Fruit fly (Drosophila melanogaster) whole organism, pupa: Measurements from ENCODE around the gene Nup154.
A peak's percentile ranks its signal among the peaks of the same experiment; 100 is the strongest.

Experiments
- CG13204 ChIP-seq: fragments of 200-800 bp; sonication (Bioruptor generic); optimal IDR thresholded peaks from 2 replicates; lab custom pipeline; 2018; ENCODE audit warnings: missing biosample characterization, mild to moderate bottlenecking, missing genetic modification characterization, moderate library complexity
- CG14655 ChIP-seq: fragments of 200-800 bp; sonication (Bioruptor generic); optimal IDR thresholded peaks from 3 replicates; lab custom pipeline; 2017; ENCODE audit warnings: mild to moderate bottlenecking, missing biosample characterization, missing genetic modification reagents, missing genetic modification characterization
- CG15710 ChIP-seq: fragments of 200-800 bp; sonication (Bioruptor generic); optimal IDR thresholded peaks from 2 replicates; lab custom pipeline; 2018; ENCODE audit warnings: missing biosample characterization, mild to moderate bottlenecking, missing genetic modification characterization, moderate library complexity
- CG17806 ChIP-seq: fragments of 200-800 bp; sonication (Bioruptor generic); optimal IDR thresholded peaks from 2 replicates; lab custom pipeline; 2018; ENCODE audit warnings: missing biosample characterization, mild to moderate bottlenecking, missing genetic modification characterization, moderate library complexity
- CG32121 ChIP-seq: fragments of 200-800 bp; sonication (Bioruptor generic); IDR thresholded peaks from 2 replicates; pipeline ENCODE4 v1.3.6; 2022; ENCODE audit warnings: missing biosample characterization, missing genetic modification characterization
- CG4496 ChIP-seq: fragments of 200-800 bp; sonication (Bioruptor generic); IDR thresholded peaks from 3 replicates; pipeline ENCODE4 v1.3.6; 2022; ENCODE audit warnings: missing biosample characterization, missing genetic modification characterization
- CG8159 ChIP-seq: fragments of 200-800 bp; sonication (Bioruptor generic); optimal IDR thresholded peaks from 3 replicates; lab custom pipeline; 2018; ENCODE audit warnings: missing biosample characterization, mild to moderate bottlenecking, missing genetic modification characterization, moderate library complexity
- D1 ChIP-seq: fragments of 200-800 bp; sonication (Bioruptor generic); optimal IDR thresholded peaks from 2 replicates; lab custom pipeline; 2018; ENCODE audit warnings: missing biosample characterization, mild to moderate bottlenecking, missing genetic modification characterization, moderate library complexity
- Pif1B ChIP-seq: fragments of 200-800 bp; sonication (Bioruptor generic); optimal IDR thresholded peaks from 3 replicates; lab custom pipeline; 2016; ENCODE audit warnings: missing biosample characterization, missing genetic modification characterization
- Snoo ChIP-seq: fragments of 200-800 bp; sonication (Bioruptor generic); optimal IDR thresholded peaks from 3 replicates; lab custom pipeline; 2017; ENCODE audit warnings: missing biosample characterization, mild to moderate bottlenecking, missing genetic modification characterization, inconsistent platforms
- gl ChIP-seq: fragments of 200-800 bp; sonication (Bioruptor generic); optimal IDR thresholded peaks from 2 replicates; lab custom pipeline; 2018; ENCODE audit warnings: missing biosample characterization, mild to moderate bottlenecking, missing genetic modification characterization
- rn ChIP-seq: fragments of 200-800 bp; sonication (Bioruptor generic); IDR thresholded peaks from 2 replicates; pipeline ENCODE4 v1.3.6; 2022; ENCODE audit warnings: missing biosample characterization, missing genetic modification characterization

DNA sequence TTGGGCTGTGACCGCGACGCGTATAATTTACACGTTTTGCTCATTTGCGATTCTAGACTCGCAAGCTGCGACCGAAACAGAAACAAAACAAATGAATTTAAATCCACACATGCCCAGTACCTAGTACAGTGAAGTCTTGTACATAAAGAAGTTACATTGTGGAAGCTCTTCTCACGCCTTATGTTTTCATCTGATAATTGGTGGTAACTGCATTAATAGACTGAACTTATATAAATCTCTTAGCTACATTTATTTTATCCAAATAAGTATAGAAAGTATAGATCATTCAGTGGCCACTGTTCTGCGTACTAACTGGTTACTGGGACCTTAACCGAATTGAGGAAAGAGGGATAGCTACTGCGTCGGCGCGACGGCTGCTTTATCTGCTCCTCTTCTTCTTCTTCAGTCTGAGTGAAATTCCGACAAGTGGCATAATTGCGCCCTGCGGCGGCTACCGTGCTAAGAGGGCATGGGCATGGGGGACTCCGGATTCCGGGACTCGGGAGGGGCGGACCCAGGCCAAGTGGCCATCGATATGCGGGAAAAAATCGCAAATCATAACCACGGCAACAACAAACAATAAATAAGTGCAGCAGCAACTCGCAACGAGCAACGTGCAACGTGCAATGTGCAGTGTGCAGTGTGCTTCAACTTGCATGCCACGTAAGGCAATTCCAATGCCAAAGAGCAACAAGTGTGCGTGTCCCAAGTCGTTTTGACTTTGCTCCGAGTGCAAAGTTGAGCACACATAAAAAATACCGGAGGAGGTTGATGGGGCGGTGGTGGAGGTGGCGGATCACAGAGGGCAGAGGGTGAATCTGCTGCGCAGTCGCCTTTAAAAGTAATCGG is 47.2 kb downstream of the Nup154 start:
- no peak for TF ChIP-seq Snoo (tag; lab: Kevin White, UChicago)
- no peak for TF ChIP-seq rn (GFP tag; lab: Robert Waterston, UW)
- peak; percentile 29 for TF ChIP-seq CG17806
- no peak for TF ChIP-seq D1
- 0 out of 3 replicates have a peak, but pooled peaks have one; percentile 11 for TF ChIP-seq CG4496 (GFP tag; lab: Robert Waterston, UW)
- TF ChIP-seq CG15710 (tag; lab: Kevin White, UChicago): peak; percentile 54
- no peak for TF ChIP-seq gl (tag; lab: Kevin White, UChicago)
- no peak for TF ChIP-seq Pif1B
- no peak for TF ChIP-seq CG32121 (GFP tag; lab: Robert Waterston, UW)
- no peak for TF ChIP-seq CG13204
- TF ChIP-seq CG8159 (tag; lab: Kevin White, UChicago): peak; percentile 58
- TF ChIP-seq CG14655 (GFP tag; lab: Kevin White, UChicago): no peak
